Fruit fly (Drosophila melanogaster): ENCODE results near the gene Dnaaf5.

- TF ChIP-seq Hmx (GFP tag; optimal IDR thresholded peaks at IDR 0.05) (no peak), MBD-R2 (GFP tag; IDR thresholded peaks at IDR 0.05) (no peak), fd96Cb (tag; optimal IDR thresholded peaks at IDR 0.05) (no peak), HLH4C (GFP tag; IDR thresholded peaks at IDR 0.05; ENCODE audit: partially characterized antibody) (no peak), Blimp-1 (GFP tag; optimal IDR thresholded peaks at IDR 0.05) (no peak), gsb (GFP tag; IDR thresholded peaks at IDR 0.05) (no peak), stwl (tag; optimal IDR thresholded peaks at IDR 0.05) (no peak), Abd-B (GFP tag; optimal IDR thresholded peaks at IDR 0.05) (no peak), eyg (GFP tag; optimal IDR thresholded peaks at IDR 0.05) (no peak), Myb (GFP tag; optimal IDR thresholded peaks at IDR 0.05) (no peak), kah (GFP tag; optimal IDR thresholded peaks at IDR 0.05) (no peak), BtbVII (GFP tag; optimal IDR thresholded peaks at IDR 0.05) (no peak), en (GFP tag; optimal IDR thresholded peaks at IDR 0.05) (no peak)
These were observed 32.0 kb downstream of the Dnaaf5 start for dm6 chr3R:14329549-14329948.
